Worm (Caenorhabditis elegans) whole organism, late embryonic: ENCODE results near the gene col-151.

Source experiments
- elt-2 ChIP-seq: sonication (generic microtip); optimal IDR thresholded peaks from 2 replicates; lab custom pipeline; 2016; ENCODE audit warnings: missing genetic modification reagents, missing genetic modification characterization, missing compliant biosample characterization
- tbx-2 ChIP-seq: sonication (generic microtip); optimal IDR thresholded peaks from 2 replicates; lab custom pipeline; 2016; ENCODE audit warnings: missing genetic modification characterization, missing compliant biosample characterization

ce11 chrV:10379293-10379692 lies 15.7 kb downstream of the col-151 start, which contains the start of gene AC3.12:
- TF ChIP-seq tbx-2 (tag; lab: Kevin White, UChicago) (no peak), elt-2 (tag; lab: Kevin White, UChicago) (no peak)
